Fruit fly (Drosophila melanogaster) whole organism, adult: ENCODE measurements around the gene CG10445.

Source experiments
- CG11617 ChIP-seq: fragments of 200-800 bp; sonication (Bioruptor generic); optimal IDR thresholded peaks from 2 replicates; lab custom pipeline; 2017; ENCODE audit warnings: mild to moderate bottlenecking, missing biosample characterization, missing genetic modification reagents, missing genetic modification characterization
- CG12768 ChIP-seq: fragments of 200-800 bp; sonication (Bioruptor generic); optimal IDR thresholded peaks from 2 replicates; lab custom pipeline; 2017; ENCODE audit warnings: missing biosample characterization, missing genetic modification characterization, mild to moderate bottlenecking, moderate library complexity, missing genetic modification reagents
- CG14711 ChIP-seq: fragments of 200-800 bp; sonication (Bioruptor generic); optimal IDR thresholded peaks from 2 replicates; lab custom pipeline; 2018; ENCODE audit warnings: missing biosample characterization, mild to moderate bottlenecking, missing genetic modification characterization, moderate library complexity
- CG1620 ChIP-seq: fragments of 200-800 bp; sonication (Bioruptor generic); optimal IDR thresholded peaks from 2 replicates; lab custom pipeline; 2016; ENCODE audit warnings: missing biosample characterization, missing genetic modification characterization
- CG33017 ChIP-seq: fragments of 200-800 bp; sonication (Bioruptor generic); optimal IDR thresholded peaks from 2 replicates; lab custom pipeline; 2018; ENCODE audit warnings: missing biosample characterization, mild to moderate bottlenecking, missing genetic modification characterization, moderate library complexity
- CG5204 ChIP-seq: fragments of 200-800 bp; sonication (Bioruptor generic); optimal IDR thresholded peaks from 2 replicates; lab custom pipeline; 2016; ENCODE audit warnings: missing biosample characterization, missing genetic modification characterization
- CG7045 ChIP-seq: fragments of 200-800 bp; sonication (Bioruptor generic); optimal IDR thresholded peaks from 2 replicates; lab custom pipeline; 2017; ENCODE audit warnings: missing biosample characterization, mild to moderate bottlenecking, missing genetic modification characterization
- CG7101 ChIP-seq: fragments of 200-800 bp; sonication (Bioruptor generic); optimal IDR thresholded peaks from 2 replicates; lab custom pipeline; 2018; ENCODE audit warnings: missing biosample characterization, mild to moderate bottlenecking, missing genetic modification characterization, moderate library complexity
- Clk ChIP-seq: fragments of 200-800 bp; sonication (Bioruptor generic); optimal IDR thresholded peaks from 2 replicates; lab custom pipeline; 2017; ENCODE audit warnings: missing biosample characterization, missing genetic modification characterization
- Crg-1 ChIP-seq: fragments of 200-800 bp; sonication (Bioruptor generic); optimal IDR thresholded peaks from 2 replicates; lab custom pipeline; 2016; ENCODE audit warnings: missing biosample characterization, missing genetic modification characterization
- Hr96 ChIP-seq: fragments of 200-800 bp; sonication (Bioruptor generic); optimal IDR thresholded peaks from 2 replicates; lab custom pipeline; 2016; ENCODE audit warnings: missing biosample characterization, missing genetic modification characterization
- Mnt ChIP-seq: fragments of 200-800 bp; sonication (Bioruptor generic); optimal IDR thresholded peaks from 2 replicates; lab custom pipeline; 2016; ENCODE audit warnings: missing biosample characterization, mild to moderate bottlenecking, missing genetic modification characterization
- bab1 ChIP-seq: fragments of 200-800 bp; sonication (Bioruptor generic); optimal IDR thresholded peaks from 3 replicates; lab custom pipeline; 2019; ENCODE audit warnings: missing biosample characterization, mild to moderate bottlenecking, missing genetic modification characterization, moderate library complexity
- cic ChIP-seq: fragments of 200-800 bp; sonication (Bioruptor generic); optimal IDR thresholded peaks from 2 replicates; lab custom pipeline; 2017; ENCODE audit warnings: missing biosample characterization, mild to moderate bottlenecking, missing genetic modification characterization, moderate library complexity
- cnc ChIP-seq, 2 experiments: fragments of >200 bp; optimal IDR thresholded peaks; 2 replicates each; lab custom pipeline; 2017
- kay ChIP-seq: fragments of 200-800 bp; sonication (Bioruptor generic); peaks from one replicate; lab custom pipeline; 2016; ENCODE audit warnings: missing biosample characterization, missing genetic modification characterization, borderline replicate concordance
- ovo ChIP-seq: fragments of 200-800 bp; sonication (Bioruptor generic); optimal IDR thresholded peaks from 2 replicates; lab custom pipeline; 2016; ENCODE audit warnings: missing biosample characterization, missing genetic modification characterization
- pad ChIP-seq: fragments of 200-800 bp; sonication (Bioruptor generic); optimal IDR thresholded peaks from 3 replicates; lab custom pipeline; 2017; ENCODE audit warnings: missing biosample characterization, missing genetic modification characterization, mild to moderate bottlenecking, moderate library complexity, missing genetic modification reagents
- tj ChIP-seq: fragments of 200-800 bp; sonication (Bioruptor generic); optimal IDR thresholded peaks from 3 replicates; lab custom pipeline; 2017; ENCODE audit warnings: missing biosample characterization, mild to moderate bottlenecking, missing genetic modification characterization, moderate library complexity

Gene CG10445

DNA sequence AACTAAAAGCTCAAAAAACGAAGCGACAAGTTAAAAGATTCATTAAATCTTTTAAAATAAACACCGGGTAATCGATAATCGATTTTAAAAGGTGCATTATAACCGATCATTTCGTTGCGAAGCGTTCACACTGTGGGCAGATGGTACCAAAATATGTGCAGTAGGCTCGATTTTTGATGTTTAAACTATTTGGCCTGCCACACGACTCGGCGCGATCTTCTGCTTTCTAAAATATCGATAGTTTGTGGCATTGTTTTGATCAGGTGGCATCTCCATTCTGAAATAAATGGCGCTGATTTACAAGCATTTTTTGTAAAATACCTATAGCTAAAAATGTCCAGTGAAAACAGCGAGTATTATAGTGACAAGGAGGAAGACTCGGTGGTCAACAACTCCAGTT lies at the start of gene CG10445, which contains the start of gene lds:
TSS of gene CG10445 (minus strand) at position 104 of the 400 bp plus-strand sequence.
TSS of gene lds (plus strand) at position 236 of the 400 bp plus-strand sequence.
- peak; percentile 7 for TF ChIP-seq bab1 (GFP tag; lab: Kevin White, UChicago)
- no peak for TF ChIP-seq CG7045
- TF ChIP-seq tj (GFP tag; lab: Kevin White, UChicago): peak; percentile 25
- TF ChIP-seq CG12768: no peak
- TF ChIP-seq ovo (GFP tag; lab: Kevin White, UChicago): no peak
- no peak for TF ChIP-seq Mnt
- no peak for TF ChIP-seq Clk (GFP tag; lab: Kevin White, UChicago)
- TF ChIP-seq Crg-1: no peak
- no peak for TF ChIP-seq cic (GFP tag; lab: Kevin White, UChicago)

DNA sequence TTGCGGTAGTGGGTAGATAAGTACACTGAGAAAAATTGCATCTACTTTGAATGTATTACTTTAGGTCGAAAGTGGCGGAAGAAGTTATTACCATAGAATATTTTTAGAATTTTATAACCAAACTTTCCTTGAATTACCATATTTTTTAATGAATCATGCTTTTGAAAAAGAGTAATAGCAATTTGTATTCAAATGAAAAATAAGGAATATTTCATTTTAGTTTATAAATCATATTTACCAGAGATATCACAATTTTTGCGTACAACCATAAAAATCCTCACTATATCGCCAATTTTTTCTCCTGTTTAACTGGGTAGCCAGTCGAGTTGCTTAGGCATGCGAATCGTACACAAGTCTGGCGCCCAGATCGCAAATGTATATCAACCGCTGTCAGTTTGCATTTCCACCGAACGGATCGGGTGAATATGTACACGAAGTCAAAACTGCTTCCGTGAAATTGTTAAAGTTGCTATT lies 49.6 kb upstream of the CG10445 start:
- TF ChIP-seq tj (GFP tag; lab: Kevin White, UChicago) (peak; percentile 4), cic (GFP tag; lab: Kevin White, UChicago) (no peak)

DNA sequence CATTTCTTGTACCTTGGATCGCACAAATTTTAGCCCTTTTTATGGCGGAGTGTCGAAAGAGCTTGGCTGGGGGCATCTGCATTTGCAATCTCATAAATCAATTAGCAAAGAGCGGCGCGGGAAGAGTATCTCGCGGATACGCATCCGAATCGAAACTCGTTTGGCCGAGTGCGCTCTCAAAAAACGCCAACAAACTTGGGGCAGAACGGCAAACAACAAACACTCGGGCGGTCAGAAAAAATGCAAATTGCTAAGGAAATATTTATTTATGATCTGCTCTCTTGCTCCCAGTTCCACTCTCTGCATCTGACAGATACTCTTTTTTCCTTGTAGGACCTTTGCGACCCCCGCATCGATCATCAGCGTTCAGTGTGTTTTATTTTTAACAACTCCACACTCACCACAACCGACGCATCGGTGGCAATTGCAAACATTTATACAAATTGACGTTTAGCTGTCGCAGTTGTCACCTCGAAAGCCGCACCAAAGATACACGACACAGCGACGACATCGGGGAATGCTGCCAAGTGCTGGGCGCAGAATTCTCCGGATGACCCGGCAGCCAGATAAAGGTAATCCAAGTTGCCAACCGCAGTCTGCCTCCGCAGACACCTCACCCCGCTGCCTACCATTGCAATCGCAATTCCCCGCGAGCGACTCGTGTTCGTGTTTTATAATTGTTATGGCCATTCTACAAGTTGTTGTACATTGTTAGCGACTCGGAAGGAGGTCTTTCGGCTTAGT lies 49.0 kb upstream of the CG10445 start:
- TF ChIP-seq CG1620 (GFP tag; lab: Kevin White, UChicago) (no peak), tj (GFP tag; lab: Kevin White, UChicago) (no peak), cic (GFP tag; lab: Kevin White, UChicago) (no peak), CG12768 (no peak), Mnt (no peak), ovo (GFP tag; lab: Kevin White, UChicago) (no peak), Hr96 (no peak), CG7045 (no peak), CG7101 (no peak), CG14711 (no peak), Clk (GFP tag; lab: Kevin White, UChicago) (no peak), CG11617 (GFP tag; lab: Kevin White, UChicago) (no peak), CG33017 (tag; lab: Kevin White, UChicago) (no peak), Crg-1 (no peak)

DNA sequence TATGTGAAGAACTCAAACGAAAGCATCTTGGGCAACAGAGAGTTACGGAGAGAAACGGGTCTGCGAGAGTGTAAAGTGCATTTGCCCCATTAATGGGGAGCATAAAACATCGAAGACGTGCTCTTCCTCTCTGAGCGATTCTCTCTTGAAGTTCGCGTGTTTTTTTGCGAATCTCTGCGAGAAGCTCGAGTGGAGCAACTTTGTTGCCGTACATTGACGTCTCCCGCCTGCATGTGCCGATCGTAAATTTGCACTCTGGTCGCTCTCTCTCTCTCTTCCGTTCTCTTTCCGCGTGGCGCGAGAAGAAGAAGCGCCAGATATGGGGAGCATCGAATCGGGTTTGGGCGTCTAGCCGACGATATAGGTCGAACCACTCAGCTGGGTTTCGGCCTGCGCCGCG lies 47.7 kb upstream of the CG10445 start:
- TF ChIP-seq Mnt (peak; percentile 71), CG5204 (GFP tag; lab: Kevin White, UChicago) (no peak)

DNA sequence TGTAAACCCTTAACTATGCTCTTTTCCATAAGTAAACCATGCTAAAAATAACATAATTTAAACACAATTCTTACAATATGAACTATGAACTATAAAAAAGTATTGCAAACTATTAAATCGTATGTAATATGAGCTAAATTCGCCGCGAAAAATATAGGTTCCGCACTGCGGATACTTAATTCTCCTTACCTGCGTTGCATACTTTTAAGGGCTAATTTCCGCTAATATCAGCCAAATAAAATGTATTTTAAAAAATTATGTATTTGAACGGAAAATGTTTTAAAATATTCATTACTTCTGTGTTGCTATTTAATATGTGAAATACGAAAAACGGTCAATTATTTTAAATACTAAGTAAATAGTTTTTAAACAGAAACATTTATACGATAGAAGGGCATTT lies 47.2 kb upstream of the CG10445 start, which contains the start of gene dsx:
TSS of gene dsx (minus strand) at position 62 of the 400 bp plus-strand sequence.
- TF ChIP-seq bab1 (GFP tag; lab: Kevin White, UChicago): no peak
- no peak for TF ChIP-seq CG7101
- TF ChIP-seq cic (GFP tag; lab: Kevin White, UChicago): no peak
- no peak for TF ChIP-seq CG12768
- TF ChIP-seq CG7045: peak; percentile 11

DNA sequence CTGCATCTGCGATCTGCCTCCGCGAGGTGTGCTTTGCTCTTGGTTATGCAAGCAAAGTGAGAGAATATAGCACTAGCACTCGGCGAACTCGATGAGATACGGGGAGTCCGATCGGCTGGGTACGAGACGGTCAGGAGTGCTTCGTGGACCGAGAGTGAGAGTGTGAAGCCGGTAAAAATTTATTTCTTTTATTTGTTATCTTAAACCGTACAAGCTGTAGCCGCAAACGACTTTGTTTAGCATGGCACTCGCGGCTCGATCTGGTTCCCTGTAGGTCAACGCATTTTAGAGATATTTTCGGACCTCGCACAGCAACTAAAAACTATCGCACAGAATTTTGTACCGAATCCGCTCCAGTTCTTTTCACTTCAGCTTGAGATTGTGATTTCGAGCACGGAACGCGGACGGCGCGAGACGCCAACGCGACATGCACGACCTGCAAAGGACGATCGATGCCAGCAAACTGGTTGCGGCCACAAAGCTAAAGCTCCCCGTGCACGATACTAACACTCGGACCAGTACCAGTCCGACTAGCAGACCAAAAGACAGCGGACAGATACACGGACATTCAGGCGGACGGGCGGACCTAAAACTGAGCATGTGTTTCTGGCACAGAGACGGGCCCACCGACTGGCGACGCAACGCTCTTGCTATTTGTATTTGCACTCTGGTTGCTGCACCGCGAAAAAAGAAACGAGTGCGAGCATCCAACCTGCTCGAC lies 46.6 kb upstream of the CG10445 start:
- no peak for TF ChIP-seq CG1620 (GFP tag; lab: Kevin White, UChicago)
- TF ChIP-seq Hr96: peak; percentile 11
- TF ChIP-seq pad (GFP tag; lab: Kevin White, UChicago): no peak

DNA sequence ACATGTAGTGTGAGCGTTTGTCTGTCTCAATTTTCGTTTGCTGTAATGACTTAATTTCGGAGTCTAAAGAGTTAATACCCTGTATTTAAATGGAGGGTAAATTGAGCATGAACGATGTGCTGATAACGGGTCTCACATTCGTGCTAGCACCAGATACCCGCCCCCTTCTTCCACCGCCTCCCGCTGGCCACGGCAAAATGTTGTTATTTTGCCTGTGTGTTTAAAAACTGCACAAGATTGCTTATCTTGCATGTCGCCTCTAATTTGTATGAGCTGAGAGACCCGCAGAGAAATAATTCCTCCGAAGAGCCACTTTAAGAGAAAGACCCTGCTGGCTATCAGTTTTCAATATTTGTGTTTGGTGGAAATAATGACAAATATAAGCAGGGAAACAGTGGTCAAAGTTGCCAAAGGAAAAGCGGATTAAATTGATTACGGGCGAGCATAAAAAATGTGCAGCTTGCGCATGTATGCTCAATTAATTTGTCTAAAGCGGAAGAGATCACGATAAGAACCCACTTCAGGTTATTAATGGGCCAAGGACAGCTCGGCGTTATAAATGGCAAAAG lies 44.7 kb upstream of the CG10445 start:
- peak; percentile 77 for TF ChIP-seq cic (GFP tag; lab: Kevin White, UChicago)
- TF ChIP-seq Crg-1: peak; percentile 19
- no peak for TF ChIP-seq ovo (GFP tag; lab: Kevin White, UChicago)
- TF ChIP-seq cnc (optimal IDR thresholded peaks at IDR 0.05; lab: Kevin White, UChicago): no peak
- no peak for TF ChIP-seq Clk (GFP tag; lab: Kevin White, UChicago)
- TF ChIP-seq tj (GFP tag; lab: Kevin White, UChicago): peak; percentile 84
- TF ChIP-seq CG5204 (GFP tag; lab: Kevin White, UChicago): no peak
- TF ChIP-seq CG7101: no peak
- TF ChIP-seq CG7045: no peak
- no peak for TF ChIP-seq Hr96
- no peak for TF ChIP-seq CG14711
- no peak for TF ChIP-seq CG12768
- TF ChIP-seq CG33017 (tag; lab: Kevin White, UChicago): peak; percentile 16
- TF ChIP-seq CG11617 (GFP tag; lab: Kevin White, UChicago): no peak
- no peak for TF ChIP-seq kay
- TF ChIP-seq Mnt: peak; percentile 70
- TF ChIP-seq CG1620 (GFP tag; lab: Kevin White, UChicago): no peak
